Fruit fly (Drosophila melanogaster) whole organism, prepupa: Measurements from ENCODE around the gene Fit2.

Experiments
- CG10631 ChIP-seq: fragments of 200-800 bp; sonication (Bioruptor generic); optimal IDR thresholded peaks from 2 replicates; lab custom pipeline; 2016; ENCODE audit warnings: missing biosample characterization, missing genetic modification characterization
- CG11762 ChIP-seq: fragments of 200-800 bp; sonication (Bioruptor generic); optimal IDR thresholded peaks from 3 replicates; lab custom pipeline; 2016; ENCODE audit warnings: missing biosample characterization, missing genetic modification characterization; ENCODE audit not compliant: insufficient read depth
- CG3032 ChIP-seq: fragments of 200-800 bp; optimal IDR thresholded peaks from 2 replicates; lab custom pipeline; 2019; ENCODE audit warnings: missing biosample characterization, mild to moderate bottlenecking, missing genetic modification characterization, moderate library complexity
- CG6276 ChIP-seq: fragments of 200-800 bp; sonication (Bioruptor generic); optimal IDR thresholded peaks from 2 replicates; lab custom pipeline; 2017; ENCODE audit warnings: missing biosample characterization, mild to moderate bottlenecking, missing genetic modification characterization
- CG6854 ChIP-seq: fragments of 200-800 bp; sonication (Bioruptor generic); optimal IDR thresholded peaks from 2 replicates; lab custom pipeline; 2017; ENCODE audit warnings: missing biosample characterization, mild to moderate bottlenecking, missing genetic modification characterization
- Ets21C ChIP-seq: fragments of 200-800 bp; sonication (Bioruptor generic); optimal IDR thresholded peaks from 3 replicates; lab custom pipeline; 2016; ENCODE audit warnings: missing biosample characterization, missing genetic modification characterization
- Ets96B ChIP-seq: fragments of 200-800 bp; optimal IDR thresholded peaks from 2 replicates; lab custom pipeline; 2019; ENCODE audit warnings: missing biosample characterization, mild to moderate bottlenecking, missing genetic modification characterization, moderate library complexity
- Sox15 ChIP-seq: fragments of 200-800 bp; sonication (Bioruptor generic); optimal IDR thresholded peaks from 3 replicates; lab custom pipeline; 2016; ENCODE audit warnings: missing biosample characterization, missing genetic modification characterization
- dac ChIP-seq: fragments of 200-800 bp; sonication (Bioruptor generic); optimal IDR thresholded peaks from 2 replicates; lab custom pipeline; 2017; ENCODE audit warnings: missing biosample characterization, mild to moderate bottlenecking, missing genetic modification characterization
- net ChIP-seq: fragments of 200-800 bp; sonication (Bioruptor generic); optimal IDR thresholded peaks from 3 replicates; lab custom pipeline; 2016; ENCODE audit warnings: missing biosample characterization, missing genetic modification characterization

- TF ChIP-seq CG6276 (GFP tag; lab: Kevin White, UChicago) (peak; percentile 62), dac (GFP tag; lab: Kevin White, UChicago) (peak; percentile 51), Ets21C (peak; percentile 66), CG3032 (tag; lab: Kevin White, UChicago) (peak; percentile 73), Ets96B (tag; lab: Kevin White, UChicago) (peak; percentile 62), CG6854 (GFP tag; lab: Kevin White, UChicago) (no peak), CG11762 (GFP tag; lab: Kevin White, UChicago) (peak; percentile 47), Sox15 (peak; percentile 38), CG10631 (peak; percentile 81), net (GFP tag; lab: Kevin White, UChicago) (peak; percentile 75)
Observed at dm6 chr3L:16975638-16976528, 48.2 kb upstream of the Fit2 start.
